Fruit fly (Drosophila melanogaster): ENCODE measurements at regions not wholly inside any gene's neighbourhood (a gene's known extent, or its start where the extent isn't known, plus 50 kb on each side); places are given as distances from the start of the nearest gene placed in this dataset.

DNA sequence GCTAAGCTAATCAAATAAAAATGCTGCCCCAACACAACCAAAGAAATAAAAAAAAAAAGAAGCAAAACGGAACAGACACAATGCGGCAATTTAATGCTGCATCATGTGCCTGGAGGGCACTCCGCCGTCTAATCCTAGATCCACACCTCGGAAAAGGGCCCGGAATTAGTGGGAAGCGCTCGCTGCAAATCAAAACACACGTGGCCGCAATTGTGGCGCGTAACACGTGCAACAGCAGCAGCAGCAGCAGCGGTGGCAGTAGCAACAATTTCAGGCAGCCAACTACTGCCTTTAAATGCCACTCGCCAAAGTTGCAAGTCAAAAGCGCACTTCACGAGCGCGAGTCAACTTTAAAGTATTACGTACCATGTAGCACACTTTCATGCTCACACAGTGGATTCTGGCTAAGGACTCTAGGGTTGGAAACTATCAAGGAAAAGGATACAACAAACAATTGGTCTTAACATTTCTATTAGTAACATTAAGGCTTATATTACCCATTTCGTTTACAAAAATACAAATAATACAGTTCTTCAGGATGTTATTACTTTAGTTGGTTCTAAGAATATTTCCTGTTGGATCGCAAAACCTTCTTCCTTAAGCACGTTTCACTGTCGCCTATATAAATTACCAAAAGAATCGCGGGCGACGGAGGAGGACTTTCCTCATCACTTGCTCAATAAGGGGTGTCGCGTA is 59.4 kb downstream of the Prat2 start:
- TF ChIP-seq Hr78 (GFP tag; optimal IDR thresholded peaks at IDR 0.05) = no peak
- TF ChIP-seq dm (GFP tag; optimal IDR thresholded peaks at IDR 0.05) = no peak
- no peak for TF ChIP-seq yki (optimal IDR thresholded peaks at IDR 0.05)
- TF ChIP-seq GATAe (GFP tag; conservative IDR thresholded peaks at IDR 0.05) = no peak
- no peak for TF ChIP-seq gce (GFP tag; IDR thresholded peaks at IDR 0.05)
- TF ChIP-seq az2 (GFP tag; optimal IDR thresholded peaks at IDR 0.05) = no peak
- TF ChIP-seq MBD-R2 (GFP tag; IDR thresholded peaks at IDR 0.05) = no peak
- TF ChIP-seq pho (GFP tag; optimal IDR thresholded peaks at IDR 0.05) = no peak
- no peak for TF ChIP-seq CG4404 (GFP tag; IDR thresholded peaks at IDR 0.05)
- no peak for TF ChIP-seq bcd (GFP tag; optimal IDR thresholded peaks at IDR 0.05)
- no peak for TF ChIP-seq Gsc (GFP tag; IDR thresholded peaks at IDR 0.05)
- no peak for TF ChIP-seq Hr3 (GFP tag; optimal IDR thresholded peaks at IDR 0.05)
- peak; percentile 84 for TF ChIP-seq grau (tag; optimal IDR thresholded peaks at IDR 0.05)
- peak; percentile 36 for TF ChIP-seq CG10431 (GFP tag; optimal IDR thresholded peaks at IDR 0.05)
- no peak for TF ChIP-seq CG15073 (GFP tag; optimal IDR thresholded peaks at IDR 0.05)
- no peak for TF ChIP-seq CG17568 (GFP tag; optimal IDR thresholded peaks at IDR 0.05)
- TF ChIP-seq Dbx (GFP tag; IDR thresholded peaks at IDR 0.05) = no peak
- TF ChIP-seq eve (GFP tag; optimal IDR thresholded peaks at IDR 0.05) = peak in 1 of 2 experiments; percentile 25
- peak; percentile 51 for TF ChIP-seq sens (GFP tag)
- no peak for TF ChIP-seq CG1602 (GFP tag; optimal IDR thresholded peaks at IDR 0.05)
- TF ChIP-seq pros (GFP tag; optimal IDR thresholded peaks at IDR 0.05) = no peak
- no peak for TF ChIP-seq Nf-YA (GFP tag; IDR thresholded peaks at IDR 0.05)
- TF ChIP-seq CG5180 (GFP tag; optimal IDR thresholded peaks at IDR 0.05) = no peak
- no peak for TF ChIP-seq luna (GFP tag; optimal IDR thresholded peaks at IDR 0.05)
- peak; percentile 94 for TF ChIP-seq Hey (tag; optimal IDR thresholded peaks at IDR 0.05)
- TF ChIP-seq CG13624 (GFP tag; optimal IDR thresholded peaks at IDR 0.05) = no peak
- no peak for TF ChIP-seq Tbp (GFP tag; optimal IDR thresholded peaks at IDR 0.05)
- no peak for TF ChIP-seq Hsf (GFP tag; optimal IDR thresholded peaks at IDR 0.05)
- TF ChIP-seq D (optimal IDR thresholded peaks at IDR 0.05) = no peak
- no peak for TF ChIP-seq D (GFP tag; optimal IDR thresholded peaks at IDR 0.05)
- no peak for TF ChIP-seq Spps (tag; optimal IDR thresholded peaks at IDR 0.05)
- no peak for TF ChIP-seq Oli (tag; optimal IDR thresholded peaks at IDR 0.05)
- TF ChIP-seq Jarid2 (GFP tag; optimal IDR thresholded peaks at IDR 0.05) = no peak
- no peak for TF ChIP-seq CG15479 (GFP tag; optimal IDR thresholded peaks at IDR 0.05)
- no peak for TF ChIP-seq Elba2 (GFP tag; optimal IDR thresholded peaks at IDR 0.05)
- peak; percentile 10; the same call in 1 of the 2 replicates for TF ChIP-seq Xrp1 (GFP tag; IDR thresholded peaks at IDR 0.05)
- TF ChIP-seq CG3407 (GFP tag; optimal IDR thresholded peaks at IDR 0.05) = no peak
- no peak for TF ChIP-seq pum (GFP tag; optimal IDR thresholded peaks at IDR 0.05)
- TF ChIP-seq CG42726 (GFP tag; IDR thresholded peaks at IDR 0.05; ENCODE audit: partially characterized antibody) = no peak
- no peak for TF ChIP-seq jumu (GFP tag; optimal IDR thresholded peaks at IDR 0.05)
- TF ChIP-seq Hmx (GFP tag; optimal IDR thresholded peaks at IDR 0.05) = no peak
- no peak for TF ChIP-seq al (GFP tag; IDR thresholded peaks at IDR 0.05)
- no peak for TF ChIP-seq HLH4C (GFP tag; IDR thresholded peaks at IDR 0.05; ENCODE audit: partially characterized antibody)
- TF ChIP-seq CG7556 (GFP tag; optimal IDR thresholded peaks at IDR 0.05) = no peak
- TF ChIP-seq CG12942 (GFP tag; optimal IDR thresholded peaks at IDR 0.05) = no peak
- TF ChIP-seq CG17385 (GFP tag; optimal IDR thresholded peaks at IDR 0.05) = no peak
- TF ChIP-seq dmrt99B (tag; optimal IDR thresholded peaks at IDR 0.05) = peak; percentile 14
- TF ChIP-seq CG11504 (tag; optimal IDR thresholded peaks at IDR 0.05) = peak; percentile 17
- TF ChIP-seq CG10543 (GFP tag; optimal IDR thresholded peaks at IDR 0.05) = no peak
- no peak for TF ChIP-seq CG15601 (tag; optimal IDR thresholded peaks at IDR 0.05)
- no peak for TF ChIP-seq oc (tag; optimal IDR thresholded peaks at IDR 0.05)

All from whole organism, embryonic.